Worm (Caenorhabditis elegans): Measurements from ENCODE around the gene tag-273.

DNA sequence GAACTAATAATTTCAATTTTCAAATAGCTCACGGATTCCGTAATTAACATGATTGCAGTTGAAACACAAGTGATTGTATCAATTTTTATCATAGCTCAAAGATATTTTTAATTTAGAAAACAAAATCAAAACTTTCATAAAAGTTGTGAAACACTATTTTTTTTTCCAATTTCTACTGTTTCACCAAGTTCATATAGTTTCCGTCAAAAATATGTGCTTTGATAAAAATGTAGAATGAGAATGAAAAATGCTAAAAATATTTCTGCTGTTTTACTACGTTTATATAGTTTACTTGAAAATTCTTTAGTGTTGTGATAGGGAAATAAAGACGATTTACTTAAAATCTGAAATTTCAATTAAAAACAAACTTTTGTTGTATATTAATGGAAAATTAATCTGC is 9.5 kb downstream of the tag-273 start:
- TF ChIP-seq aha-1 (tag; optimal IDR thresholded peaks at IDR 0.05) (no peak), mep-1 (tag; optimal IDR thresholded peaks at IDR 0.05) (no peak), C04F5.9 (tag; optimal IDR thresholded peaks at IDR 0.05) (no peak), egl-27 (tag; optimal IDR thresholded peaks at IDR 0.05) (no peak), skn-1 (tag; optimal IDR thresholded peaks at IDR 0.05) (no peak), nhr-11 (tag; optimal IDR thresholded peaks at IDR 0.05) (no peak), tbx-2 (tag; optimal IDR thresholded peaks at IDR 0.05) (no peak), nhr-76 (tag; optimal IDR thresholded peaks at IDR 0.05) (no peak), pag-3 (tag; optimal IDR thresholded peaks at IDR 0.05; ENCODE audit: borderline replicate concordance, insufficient read depth) (no peak), nhr-12 (tag; optimal IDR thresholded peaks at IDR 0.05) (no peak), efl-3 (GFP tag; optimal IDR thresholded peaks at IDR 0.05) (no peak), nhr-237 (tag; optimal IDR thresholded peaks at IDR 0.05) (no peak), mdl-1 (tag; optimal IDR thresholded peaks at IDR 0.05) (no peak), ceh-82 (tag; optimal IDR thresholded peaks at IDR 0.05) (no peak)
